Fruit fly (Drosophila melanogaster): ENCODE data around the gene CG16957.
A peak's percentile ranks its signal among the peaks of the same experiment; 100 is the strongest.

The CG16957 gene

DNA sequence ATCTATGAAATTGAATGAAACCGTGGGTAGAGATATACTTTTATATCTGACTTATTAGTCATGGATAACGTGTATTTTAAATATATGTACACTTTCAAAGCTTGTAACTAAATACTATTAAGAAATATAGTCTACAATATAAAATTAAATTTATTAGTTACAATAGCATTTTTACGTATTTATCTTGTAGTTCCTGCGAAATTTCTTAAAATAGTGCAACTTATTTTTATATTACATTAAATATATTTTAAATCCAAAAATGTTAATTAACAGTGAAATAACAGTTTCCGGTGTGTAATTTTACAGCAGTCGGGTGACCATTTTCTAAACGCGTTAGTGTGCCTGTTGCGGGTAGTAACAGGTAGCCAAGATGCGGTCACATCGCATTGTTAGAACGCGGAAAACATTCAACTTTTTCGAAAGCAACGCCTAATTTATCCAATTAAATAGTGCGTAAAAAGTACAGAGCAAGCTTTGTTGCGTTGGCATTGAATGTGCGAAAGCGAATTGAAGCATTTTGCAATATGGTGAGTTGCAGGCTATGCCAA lies 2.7 kb upstream of the CG16957 start, which contains the start of the genes CG10859 and CG7110:
CG10859 (minus strand) TSS at position 51 of the 548 bp plus-strand sequence.
CG7110 (plus strand) TSS at position 378 of the 548 bp plus-strand sequence.
- no peak for TF ChIP-seq OdsH (GFP tag; optimal IDR thresholded peaks at IDR 0.05)
- no peak for TF ChIP-seq psq (GFP tag; optimal IDR thresholded peaks at IDR 0.05)
- TF ChIP-seq CG9705 (GFP tag; optimal IDR thresholded peaks at IDR 0.05), result peak; percentile 42
- no peak for TF ChIP-seq N (GFP tag; optimal IDR thresholded peaks at IDR 0.05)
- TF ChIP-seq Vsx2 (GFP tag; optimal IDR thresholded peaks at IDR 0.05; ENCODE audit: partially characterized antibody), result no peak
- TF ChIP-seq fru (GFP tag; optimal IDR thresholded peaks at IDR 0.05), result no peak
- no peak for TF ChIP-seq Hr83 (GFP tag; optimal IDR thresholded peaks at IDR 0.05; ENCODE audit: poor library complexity, severe bottlenecking)
- no peak for TF ChIP-seq dl (GFP tag; optimal IDR thresholded peaks at IDR 0.05; ENCODE audit: insufficient read depth in 1 of 2, partially characterized antibody in 2 of 2)
- TF ChIP-seq HLH106 (tag; optimal IDR thresholded peaks at IDR 0.05), result peak; percentile 20
- no peak for TF ChIP-seq tai (GFP tag; optimal IDR thresholded peaks at IDR 0.05)
- TF ChIP-seq Jra (GFP tag; optimal IDR thresholded peaks at IDR 0.05), result no peak
- TF ChIP-seq CG32264 (GFP tag; optimal IDR thresholded peaks at IDR 0.05), result no peak
- no peak for TF ChIP-seq CrebA (GFP tag; optimal IDR thresholded peaks at IDR 0.05; ENCODE audit: borderline replicate concordance)
- no peak for TF ChIP-seq Dif (GFP tag; optimal IDR thresholded peaks at IDR 0.05; ENCODE audit: partially characterized antibody)
- TF ChIP-seq rgr (GFP tag; optimal IDR thresholded peaks at IDR 0.05), result peak; percentile 38
- TF ChIP-seq br (GFP tag; optimal IDR thresholded peaks at IDR 0.05), result no peak
- peak; percentile 31 for TF ChIP-seq dmrt93B (GFP tag; optimal IDR thresholded peaks at IDR 0.05)
- no peak for TF ChIP-seq sv (GFP tag; optimal IDR thresholded peaks at IDR 0.05)
- TF ChIP-seq jim (GFP tag; optimal IDR thresholded peaks at IDR 0.05), result no peak
- peak; percentile 48 for TF ChIP-seq sage (GFP tag; optimal IDR thresholded peaks at IDR 0.05)
- TF ChIP-seq usp (GFP tag; optimal IDR thresholded peaks at IDR 0.05), result no peak
- no peak for TF ChIP-seq pan (optimal IDR thresholded peaks at IDR 0.05)
- no peak for TF ChIP-seq Hr78 (GFP tag; optimal IDR thresholded peaks at IDR 0.05)
- no peak for TF ChIP-seq ey (GFP tag; optimal IDR thresholded peaks at IDR 0.05)
- TF ChIP-seq brk (GFP tag; optimal IDR thresholded peaks at IDR 0.05), result no peak
- no peak for TF ChIP-seq Rel (GFP tag; optimal IDR thresholded peaks at IDR 0.05)
- no peak for TF ChIP-seq Rel (tag; optimal IDR thresholded peaks at IDR 0.05)
- no peak for TF ChIP-seq woc (GFP tag; optimal IDR thresholded peaks at IDR 0.05)
- no peak for TF ChIP-seq dsf (GFP tag; optimal IDR thresholded peaks at IDR 0.05; ENCODE audit: borderline replicate concordance)
- TF ChIP-seq Hnf4 (GFP tag; optimal IDR thresholded peaks at IDR 0.05), result no peak
- peak in 1 of 2 experiments; percentile 0 for TF ChIP-seq foxo (GFP tag; optimal IDR thresholded peaks at IDR 0.05)
- TF ChIP-seq Mio (GFP tag; optimal IDR thresholded peaks at IDR 0.05), result no peak
- TF ChIP-seq lola (GFP tag; optimal IDR thresholded peaks at IDR 0.05), result no peak
- peak; percentile 62 for TF ChIP-seq Sp1 (GFP tag; optimal IDR thresholded peaks at IDR 0.05)
- no peak for TF ChIP-seq Abd-B (GFP tag; optimal IDR thresholded peaks at IDR 0.05)
- TF ChIP-seq GATAd (GFP tag; optimal IDR thresholded peaks at IDR 0.05), result no peak
- TF ChIP-seq Myc (optimal IDR thresholded peaks at IDR 0.05), result peak; percentile 21
- TF ChIP-seq h (GFP tag; optimal IDR thresholded peaks at IDR 0.05), result peak; percentile 21
- TF ChIP-seq Dfd (GFP tag; optimal IDR thresholded peaks at IDR 0.05), result no peak

DNA sequence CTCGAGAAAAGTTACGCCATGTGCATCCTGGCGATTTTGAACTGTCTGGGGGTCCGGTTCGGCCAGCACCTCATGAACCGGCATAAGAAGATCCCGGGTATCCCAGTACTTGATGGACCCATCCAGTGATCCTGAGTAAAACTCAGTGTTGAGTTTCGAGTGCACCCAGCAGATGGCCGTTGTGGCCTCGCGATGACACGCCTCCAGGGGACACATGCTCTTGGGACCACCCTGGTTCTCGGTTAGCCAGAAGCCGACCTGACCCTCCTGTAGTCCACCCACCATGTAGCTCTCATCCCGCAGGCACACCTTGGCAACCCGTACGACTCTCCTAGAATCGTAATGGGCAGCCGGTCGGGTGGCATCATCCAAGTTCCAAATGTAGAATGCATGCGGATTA lies 1.4 kb upstream of the CG16957 start:
- no peak for TF ChIP-seq h (GFP tag; optimal IDR thresholded peaks at IDR 0.05)
- TF ChIP-seq OdsH (GFP tag; optimal IDR thresholded peaks at IDR 0.05), result no peak
- no peak for TF ChIP-seq dl (GFP tag; optimal IDR thresholded peaks at IDR 0.05; ENCODE audit: insufficient read depth in 1 of 2, partially characterized antibody in 2 of 2)
- no peak for TF ChIP-seq fru (GFP tag; optimal IDR thresholded peaks at IDR 0.05)
- TF ChIP-seq pan (optimal IDR thresholded peaks at IDR 0.05), result no peak
- no peak for TF ChIP-seq Hr83 (GFP tag; optimal IDR thresholded peaks at IDR 0.05; ENCODE audit: poor library complexity, severe bottlenecking)

DNA sequence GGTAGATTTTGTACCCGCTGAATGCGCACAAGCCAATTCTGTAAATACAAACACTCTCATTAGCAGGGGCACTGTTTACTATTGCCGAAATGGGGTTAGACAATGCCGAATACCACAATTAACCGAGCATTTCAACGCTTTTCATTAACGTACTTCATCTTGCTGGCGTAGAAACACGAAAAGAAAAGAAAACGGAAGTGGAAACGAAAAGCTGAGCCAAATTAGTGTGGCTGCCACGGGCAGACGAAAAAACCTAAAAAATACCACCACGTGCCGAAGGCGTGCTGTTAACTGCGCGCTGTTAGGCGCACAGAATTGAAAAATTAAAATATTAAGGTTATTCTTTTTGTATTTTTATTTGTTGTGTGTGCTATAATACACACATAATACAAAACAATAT lies 1.1 kb downstream of the CG16957 start, which contains the start of gene RpL24:
RpL24 (minus strand) TSS at position 229 of the 400 bp plus-strand sequence.
- TF ChIP-seq GATAd (GFP tag; optimal IDR thresholded peaks at IDR 0.05), result no peak
- TF ChIP-seq lola (GFP tag; optimal IDR thresholded peaks at IDR 0.05), result no peak
- TF ChIP-seq pan (optimal IDR thresholded peaks at IDR 0.05), result no peak
- TF ChIP-seq sv (GFP tag; optimal IDR thresholded peaks at IDR 0.05), result peak; percentile 89
- peak; percentile 92 for TF ChIP-seq Hr83 (GFP tag; optimal IDR thresholded peaks at IDR 0.05; ENCODE audit: poor library complexity, severe bottlenecking)
- TF ChIP-seq br (GFP tag; optimal IDR thresholded peaks at IDR 0.05), result peak; percentile 90
- TF ChIP-seq CG32264 (GFP tag; optimal IDR thresholded peaks at IDR 0.05), result peak; percentile 63
- TF ChIP-seq tai (GFP tag; optimal IDR thresholded peaks at IDR 0.05), result no peak
- peak; percentile 91 for TF ChIP-seq Sp1 (GFP tag; optimal IDR thresholded peaks at IDR 0.05)
- TF ChIP-seq rgr (GFP tag; optimal IDR thresholded peaks at IDR 0.05), result peak; percentile 96
- no peak for TF ChIP-seq Hr78 (GFP tag; optimal IDR thresholded peaks at IDR 0.05)
- no peak for TF ChIP-seq CrebA (GFP tag; optimal IDR thresholded peaks at IDR 0.05; ENCODE audit: borderline replicate concordance)
- TF ChIP-seq Vsx2 (GFP tag; optimal IDR thresholded peaks at IDR 0.05; ENCODE audit: partially characterized antibody), result no peak
- peak; percentile 93 for TF ChIP-seq CG9705 (GFP tag; optimal IDR thresholded peaks at IDR 0.05)
- TF ChIP-seq Dif (GFP tag; optimal IDR thresholded peaks at IDR 0.05; ENCODE audit: partially characterized antibody), result no peak
- TF ChIP-seq jim (GFP tag; optimal IDR thresholded peaks at IDR 0.05), result no peak
- TF ChIP-seq Myc (optimal IDR thresholded peaks at IDR 0.05), result peak; percentile 77
- TF ChIP-seq Abd-B (GFP tag; optimal IDR thresholded peaks at IDR 0.05), result no peak
- TF ChIP-seq h (GFP tag; optimal IDR thresholded peaks at IDR 0.05), result peak; percentile 91
- no peak for TF ChIP-seq N (GFP tag; optimal IDR thresholded peaks at IDR 0.05)
- TF ChIP-seq dmrt93B (GFP tag; optimal IDR thresholded peaks at IDR 0.05), result peak; percentile 87
- TF ChIP-seq woc (GFP tag; optimal IDR thresholded peaks at IDR 0.05), result peak; percentile 53
- TF ChIP-seq Jra (GFP tag; optimal IDR thresholded peaks at IDR 0.05), result no peak
- peak; percentile 87 for TF ChIP-seq sage (GFP tag; optimal IDR thresholded peaks at IDR 0.05)
- peak; percentile 53 to 82 for TF ChIP-seq foxo (GFP tag; optimal IDR thresholded peaks at IDR 0.05)
- TF ChIP-seq HLH106 (tag; optimal IDR thresholded peaks at IDR 0.05), result peak; percentile 76
- TF ChIP-seq Dfd (GFP tag; optimal IDR thresholded peaks at IDR 0.05), result no peak
- peak; percentile 69 for TF ChIP-seq ey (GFP tag; optimal IDR thresholded peaks at IDR 0.05)
- peak; percentile 87 for TF ChIP-seq OdsH (GFP tag; optimal IDR thresholded peaks at IDR 0.05)
- TF ChIP-seq Hnf4 (GFP tag; optimal IDR thresholded peaks at IDR 0.05), result no peak
- no peak for TF ChIP-seq dl (GFP tag; optimal IDR thresholded peaks at IDR 0.05; ENCODE audit: insufficient read depth in 1 of 2, partially characterized antibody in 2 of 2)
- TF ChIP-seq dsf (GFP tag; optimal IDR thresholded peaks at IDR 0.05; ENCODE audit: borderline replicate concordance), result peak; percentile 27
- peak; percentile 75 for TF ChIP-seq Mio (GFP tag; optimal IDR thresholded peaks at IDR 0.05)
- peak; percentile 74 for TF ChIP-seq psq (GFP tag; optimal IDR thresholded peaks at IDR 0.05)
- peak; percentile 83 for TF ChIP-seq fru (GFP tag; optimal IDR thresholded peaks at IDR 0.05)
